Worm (Caenorhabditis elegans): Measurements from ENCODE around the gene C38D4.7.

ce11 chrIII:4842173-4842572 is 31.1 kb upstream of the C38D4.7 start, which contains the start of gene clec-156:
- TF ChIP-seq lin-32 (GFP tag; optimal IDR thresholded peaks at IDR 0.05) (no peak), nhr-12 (tag; optimal IDR thresholded peaks at IDR 0.05) (no peak), lsy-2 (tag; optimal IDR thresholded peaks at IDR 0.05) (no peak), unc-62 (GFP tag; optimal IDR thresholded peaks at IDR 0.05) (no peak), mep-1 (tag; optimal IDR thresholded peaks at IDR 0.05) (no peak), flh-1 (GFP tag; optimal IDR thresholded peaks at IDR 0.05) (no peak), unc-120 (tag; optimal IDR thresholded peaks at IDR 0.05; ENCODE audit: poor library complexity, severe bottlenecking) (no peak), drap-1 (GFP tag; optimal IDR thresholded peaks at IDR 0.05) (no peak)
